Worm (Caenorhabditis elegans) whole organism, L3 larva: Measurements from ENCODE around the gene ztf-18.

Experiments
- ZK546.5 ChIP-seq: sonication (generic microtip); optimal IDR thresholded peaks from 2 replicates; lab custom pipeline; 2017; ENCODE audit warnings: missing biosample characterization, missing genetic modification characterization
- ama-1 ChIP-seq: fragments of 150-350 bp; optimal IDR thresholded peaks from 2 replicates; lab custom pipeline; 2018
- elt-3 ChIP-seq, 3 experiments: fragments of 150-350 bp in 1 of 3; sonication (generic microtip) in 2 of 3; optimal IDR thresholded peaks; 2 replicates in 2 of 3; 4 replicates in 1 of 3; lab custom pipeline; 2014 to 2017; ENCODE audit warnings: missing biosample characterization in 3 of 3, missing genetic modification characterization in 3 of 3
- lin-15B ChIP-seq: fragments of 150-350 bp; optimal IDR thresholded peaks from 2 replicates; lab custom pipeline; 2014; ENCODE audit warnings: missing biosample characterization, missing genetic modification characterization
- nhr-237 ChIP-seq: fragments of 150-350 bp; optimal IDR thresholded peaks from 2 replicates; lab custom pipeline; 2014; ENCODE audit warnings: missing biosample characterization, missing genetic modification characterization
- nhr-77 ChIP-seq: fragments of 150-350 bp; optimal IDR thresholded peaks from 2 replicates; lab custom pipeline; 2014; ENCODE audit warnings: missing biosample characterization, missing genetic modification characterization
- skn-1 ChIP-seq: fragments of 150-350 bp; optimal IDR thresholded peaks from 2 replicates; lab custom pipeline; 2014; ENCODE audit warnings: missing biosample characterization, missing genetic modification characterization

- TF ChIP-seq nhr-237 (tag; lab: Kevin White, UChicago) (no peak), ama-1 (lab: Kevin White, UChicago) (no peak), nhr-77 (tag; lab: Kevin White, UChicago) (no peak), elt-3 (tag; optimal IDR thresholded peaks at IDR 0.05; lab: Kevin White, UChicago) (no peak), skn-1 (no peak), ZK546.5 (tag; lab: Kevin White, UChicago) (no peak), lin-15B (no peak)
Measured at ce11 chrIII:852296-852695, 43.2 kb downstream of the ztf-18 start, which contains the start of gene moma-1.
